Worm (Caenorhabditis elegans): ENCODE measurements around the gene rocf-1.

DNA sequence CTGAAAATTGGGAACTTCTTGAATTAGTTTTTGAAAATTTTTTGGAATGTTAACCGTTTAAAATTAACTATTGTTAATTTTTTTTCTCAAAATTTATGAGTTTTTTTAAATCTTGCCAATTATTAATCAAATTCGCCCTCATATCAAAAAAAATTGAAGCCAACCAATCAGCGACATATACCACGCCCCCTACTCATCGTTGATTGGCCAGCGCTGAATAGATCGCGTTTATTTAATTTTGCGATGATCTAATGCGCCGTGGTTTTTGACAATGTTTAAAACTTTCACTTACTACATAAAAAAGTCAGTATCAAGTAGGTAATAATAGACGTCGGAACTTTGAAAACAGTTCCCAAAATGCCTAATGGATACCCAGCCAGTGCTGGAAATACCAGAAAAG, 21.9 kb downstream of the rocf-1 start:
- no peak for TF ChIP-seq pes-1 (GFP tag; IDR thresholded peaks at IDR 0.05)
- TF ChIP-seq hmbx-1 (tag; optimal IDR thresholded peaks at IDR 0.05), result no peak
- TF ChIP-seq hmg-4 (GFP tag; optimal IDR thresholded peaks at IDR 0.05), result no peak
- TF ChIP-seq tbx-37 (GFP tag; conservative IDR thresholded peaks at IDR 0.05), result no peak
- no peak for TF ChIP-seq aly-1 (tag; optimal IDR thresholded peaks at IDR 0.05)
- TF ChIP-seq ceh-36 (tag; optimal IDR thresholded peaks at IDR 0.05), result no peak
- no peak for TF ChIP-seq tra-4 (tag; optimal IDR thresholded peaks at IDR 0.05)
- no peak for TF ChIP-seq ama-1 (optimal IDR thresholded peaks at IDR 0.05)
- TF ChIP-seq hnd-1 (tag; optimal IDR thresholded peaks at IDR 0.05), result no peak

All from whole organism, early embryonic.